Fruit fly (Drosophila melanogaster) S2 (cell line): ENCODE data around the gene spartin.

ENCODE experiments used
- CG8478 ChIP-seq: fragments of >200 bp; optimal IDR thresholded peaks from 2 replicates; lab custom pipeline; 2018
- CTCF ChIP-seq, 2 experiments: fragments of >200 bp; optimal IDR thresholded peaks; 2 replicates each; lab custom pipeline; 2018

Gene spartin

DNA sequence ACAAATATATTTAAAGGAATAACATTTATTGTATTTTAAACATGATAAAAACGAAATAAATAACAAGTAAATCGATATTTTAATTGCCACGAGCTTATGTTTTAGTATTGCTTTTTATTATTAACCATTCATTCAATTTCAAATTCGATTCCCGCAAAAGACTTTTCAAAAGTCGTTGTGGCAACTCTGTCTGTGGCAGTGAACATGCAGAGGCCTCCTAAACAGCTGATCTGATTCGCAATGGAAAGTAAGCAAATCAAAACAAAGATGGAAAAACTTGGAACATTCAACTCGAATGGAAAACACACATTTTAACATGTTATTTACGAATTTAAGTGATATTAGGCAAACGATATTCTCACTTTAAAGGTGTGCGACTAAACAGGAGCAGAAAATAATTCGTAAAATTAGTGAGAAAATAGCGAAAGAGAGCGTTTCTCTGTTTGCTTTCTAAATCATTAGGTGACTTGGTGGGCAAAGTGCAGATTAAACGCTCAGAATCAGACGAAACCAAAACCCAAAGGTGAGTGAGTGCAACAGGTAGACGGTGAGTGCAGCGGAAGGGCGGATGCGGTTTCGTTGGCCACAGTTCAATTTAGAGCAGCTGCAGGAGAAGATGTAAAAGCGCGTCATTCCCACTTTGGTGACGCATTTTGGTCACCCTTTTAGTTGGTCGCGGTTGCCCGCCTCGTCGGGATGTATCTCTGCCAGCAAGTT, at the start of gene spartin:
TSS of gene spartin (plus strand) at position 244 of the 717 bp plus-strand sequence.
- TF ChIP-seq CTCF (optimal IDR thresholded peaks at IDR 0.05; lab: Kevin White, UChicago) (no peak), CG8478 (lab: Kevin White, UChicago) (no peak)

- TF ChIP-seq CTCF (optimal IDR thresholded peaks at IDR 0.05; lab: Kevin White, UChicago) (no peak), CG8478 (lab: Kevin White, UChicago) (no peak)
Observed at dm6 chr3R:4612570-4612969, 42.0 kb upstream of the spartin start, which contains the start of gene 5-HT2A. Gene 5-HT2A (plus strand): TSS chr3R:4612870.

DNA sequence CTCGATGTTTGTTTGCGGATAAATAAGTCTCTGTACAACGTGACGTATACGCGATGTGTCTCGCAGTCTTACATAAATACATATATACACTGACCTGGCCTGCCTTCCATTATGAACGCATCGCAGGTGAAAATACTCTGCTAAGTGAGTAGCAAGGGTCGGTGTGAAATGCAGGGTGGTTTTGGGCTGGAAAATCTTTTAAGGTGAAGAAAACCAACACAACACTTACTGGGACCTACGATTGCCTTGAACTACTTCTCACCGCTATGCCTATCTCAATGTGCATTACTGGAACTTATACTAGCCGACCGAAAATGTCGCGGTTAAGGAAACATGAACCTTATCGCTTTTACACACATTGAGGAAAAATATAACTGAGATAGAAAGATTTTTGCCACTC, 38.5 kb upstream of the spartin start:
- TF ChIP-seq CG8478 (lab: Kevin White, UChicago) = no peak
- TF ChIP-seq CTCF (optimal IDR thresholded peaks at IDR 0.05; lab: Kevin White, UChicago) = no peak

DNA sequence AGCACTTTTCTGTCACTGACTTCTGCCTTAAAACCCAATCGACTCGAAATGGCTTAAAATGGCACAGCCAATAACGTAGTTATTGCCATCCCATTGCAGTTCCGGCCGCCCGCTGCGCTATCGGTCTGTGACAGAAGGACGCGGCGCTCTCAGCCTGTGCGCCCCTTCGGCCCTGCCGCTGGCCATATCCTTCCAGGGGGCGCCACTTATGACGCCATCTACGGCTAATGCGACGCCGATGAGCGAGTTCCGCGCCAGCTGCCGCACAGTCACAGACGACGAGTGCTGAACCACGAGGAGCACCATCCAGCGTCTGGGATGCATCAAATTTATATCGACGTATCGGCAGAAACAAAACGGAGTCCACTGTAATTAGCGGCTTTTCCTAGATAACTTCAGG, 22.0 kb upstream of the spartin start:
- TF ChIP-seq CG8478 (lab: Kevin White, UChicago) (no peak), CTCF (optimal IDR thresholded peaks at IDR 0.05; lab: Kevin White, UChicago) (peak; percentile 59 to 76)

DNA sequence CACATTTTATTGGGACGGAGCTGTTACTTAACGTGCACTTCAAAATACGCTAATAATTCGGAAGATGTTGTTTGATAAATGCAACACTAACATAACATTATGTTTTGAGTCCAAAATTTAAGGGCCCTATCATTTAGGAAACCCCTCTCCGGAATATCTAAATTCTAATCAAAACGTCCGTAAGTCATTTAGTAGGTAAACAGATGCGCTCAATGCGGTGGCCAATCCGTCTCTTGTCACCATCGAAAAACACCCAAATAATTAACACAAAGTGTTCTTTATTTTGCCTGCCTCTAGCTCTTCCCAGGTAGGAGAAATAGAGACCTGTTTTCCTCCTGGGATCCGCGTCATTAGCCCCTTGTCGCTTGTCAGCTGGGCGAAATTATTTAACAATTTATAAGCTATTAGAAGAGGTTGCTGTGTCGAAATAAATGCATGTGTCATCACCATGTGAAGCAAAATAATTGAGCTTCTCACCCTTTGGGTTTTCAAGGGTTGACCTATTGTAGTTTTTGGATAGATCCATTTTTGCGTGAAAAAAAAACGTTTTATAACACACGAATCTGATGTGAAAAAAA, 20.2 kb upstream of the spartin start:
- TF ChIP-seq CTCF (optimal IDR thresholded peaks at IDR 0.05; lab: Kevin White, UChicago) (no peak), CG8478 (lab: Kevin White, UChicago) (no peak)

dm6 chr3R:4640546-4641253, 13.9 kb upstream of the spartin start:
- TF ChIP-seq CG8478 (lab: Kevin White, UChicago) = no peak
- TF ChIP-seq CTCF (optimal IDR thresholded peaks at IDR 0.05; lab: Kevin White, UChicago) = no peak

DNA sequence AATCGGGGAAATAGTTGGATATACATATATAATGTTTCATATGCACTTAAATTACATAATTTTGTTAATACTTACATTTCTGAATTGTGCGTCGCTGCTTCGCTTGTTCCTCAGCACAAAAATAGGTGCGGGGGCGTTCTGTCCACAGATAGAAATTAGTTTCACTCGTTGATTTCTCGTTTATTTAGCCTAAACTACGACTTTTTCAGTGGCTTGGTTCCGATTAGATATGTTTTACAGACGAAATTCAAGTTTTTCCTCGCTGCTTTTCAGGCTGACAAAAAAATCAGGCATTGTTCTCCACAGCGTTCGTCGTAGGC, 13.4 kb upstream of the spartin start:
- TF ChIP-seq CG8478 (lab: Kevin White, UChicago) (no peak), CTCF (optimal IDR thresholded peaks at IDR 0.05; lab: Kevin White, UChicago) (no peak)

DNA sequence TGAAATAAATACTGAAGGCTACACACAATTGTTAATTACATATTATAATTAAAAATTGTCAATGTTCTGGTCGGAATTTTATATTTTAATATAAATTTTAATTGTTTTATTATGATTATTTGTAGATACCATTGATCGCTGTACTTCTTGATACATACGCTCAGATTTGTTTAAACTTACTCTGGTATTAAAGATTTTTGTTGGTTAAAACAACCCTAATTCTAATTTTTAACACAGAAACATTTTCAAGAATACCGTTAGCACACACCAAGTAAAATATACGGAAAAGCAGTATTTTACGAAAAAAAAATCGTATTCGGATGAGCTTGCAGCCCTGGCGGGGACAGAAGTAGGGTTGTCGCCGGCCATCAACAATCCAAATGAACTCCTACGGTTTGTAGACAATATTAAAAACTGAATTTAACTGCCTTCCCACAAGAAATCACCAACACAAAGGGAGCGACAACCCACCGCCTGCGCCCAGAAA, 12.9 kb upstream of the spartin start, which contains the start of the genes CG9775, MED31 and slx1:
TSS of gene CG9775 (minus strand) at position 223 of the 487 bp plus-strand sequence.
TSS of gene MED31 (plus strand) at position 348 of the 487 bp plus-strand sequence.
TSS of gene slx1 (plus strand) at position 348 of the 487 bp plus-strand sequence.
- no peak for TF ChIP-seq CG8478 (lab: Kevin White, UChicago)

DNA sequence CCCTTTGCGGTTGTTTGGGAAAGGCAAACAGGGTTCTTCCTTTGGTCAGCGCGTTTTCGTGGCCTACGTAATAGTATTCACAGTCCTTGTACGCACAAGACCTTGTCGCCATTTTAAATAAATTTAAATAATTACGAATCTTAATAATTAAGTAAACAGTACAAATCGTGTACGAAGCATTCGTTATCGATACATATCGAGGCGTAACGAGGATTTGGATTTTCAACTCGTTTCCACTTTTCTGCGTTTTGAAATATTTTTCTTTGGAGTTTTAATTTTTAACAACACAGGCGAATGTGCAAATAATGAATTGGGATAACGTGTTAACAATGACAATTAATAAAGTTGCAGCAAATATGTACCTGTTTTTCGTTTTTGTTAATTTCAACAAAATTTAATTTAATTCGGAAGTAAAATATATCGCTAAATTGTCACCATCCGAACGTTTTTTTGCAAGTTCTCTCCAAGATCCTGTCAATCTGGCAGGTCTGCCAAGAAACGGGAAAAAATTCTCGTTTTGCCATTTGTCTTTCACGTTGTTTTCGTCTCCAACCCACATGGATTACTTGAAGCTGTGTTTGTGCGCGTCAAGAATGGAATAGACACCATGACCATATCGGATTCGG, 9.0 kb upstream of the spartin start, which contains the start of the genes Dlip2 and rpk:
TSS of gene Dlip2 (minus strand) at position 199 of the 626 bp plus-strand sequence.
TSS of gene rpk (plus strand) at position 525 of the 626 bp plus-strand sequence.
- TF ChIP-seq CG8478 (lab: Kevin White, UChicago) (no peak), CTCF (optimal IDR thresholded peaks at IDR 0.05; lab: Kevin White, UChicago) (no peak)

- TF ChIP-seq CG8478 (lab: Kevin White, UChicago) = no peak
- TF ChIP-seq CTCF (optimal IDR thresholded peaks at IDR 0.05; lab: Kevin White, UChicago) = peak in 1 of 2 experiments; percentile 55
Observed at dm6 chr3R:4649126-4649811, 5.3 kb upstream of the spartin start, which contains the start of gene Karybeta3. Gene Karybeta3 (plus strand): TSS chr3R:4649176.

- no peak for TF ChIP-seq CTCF (optimal IDR thresholded peaks at IDR 0.05; lab: Kevin White, UChicago)
- no peak for TF ChIP-seq CG8478 (lab: Kevin White, UChicago)
Observed at dm6 chr3R:4649880-4650493, 4.6 kb upstream of the spartin start.

DNA sequence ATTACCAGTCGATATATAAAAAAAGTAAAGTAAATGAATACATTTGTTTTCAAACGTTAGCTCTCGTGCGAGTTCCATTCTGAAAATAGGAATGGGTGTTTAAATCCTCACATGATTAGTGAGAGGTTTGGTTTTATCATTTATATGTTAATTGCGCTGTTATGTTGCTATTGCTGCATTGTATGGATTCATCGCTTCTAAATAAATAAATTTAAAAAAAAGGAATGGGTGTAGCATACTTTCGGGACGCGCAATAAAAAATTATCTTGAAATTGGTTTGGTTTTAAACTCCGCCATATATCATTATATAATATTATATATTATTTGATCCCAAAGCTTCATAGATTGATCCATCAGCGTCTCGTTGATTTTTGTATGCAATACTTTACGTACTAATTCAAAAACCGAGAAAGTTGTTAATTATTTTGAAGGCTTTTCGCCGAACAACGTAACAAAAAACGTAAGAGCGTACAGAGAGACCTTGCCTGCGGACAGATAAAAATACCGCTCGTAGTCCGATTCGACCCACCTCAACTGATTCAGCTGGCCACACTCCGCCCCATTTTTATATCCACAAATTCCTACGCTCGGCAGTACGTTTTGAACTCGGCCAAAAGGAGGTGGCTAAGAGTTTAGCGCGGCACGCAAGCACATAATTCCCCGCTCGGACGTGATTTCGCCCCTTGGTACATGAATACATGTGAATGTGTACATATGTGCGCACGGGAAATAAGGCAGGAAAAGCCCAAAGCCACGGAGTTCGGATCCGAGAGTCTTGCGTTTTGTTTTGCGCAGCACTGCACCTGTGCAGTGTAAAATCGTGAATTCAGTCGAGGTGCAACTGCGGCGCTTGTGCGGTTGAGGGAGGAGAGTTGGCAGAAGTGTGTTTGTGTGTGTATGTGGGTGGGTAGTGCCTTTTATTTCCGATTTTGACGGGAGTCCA, 4.7 kb downstream of the spartin start, which contains the start of gene smash:
TSS of gene smash (plus strand) at position 589 of the 943 bp plus-strand sequence.
- TF ChIP-seq CG8478 (lab: Kevin White, UChicago) = no peak
- TF ChIP-seq CTCF (optimal IDR thresholded peaks at IDR 0.05; lab: Kevin White, UChicago) = peak; percentile 22 to 25
